Worm (Caenorhabditis elegans) whole organism, L4 larva: ENCODE measurements around the gene daf-12.
A peak's percentile ranks its signal among the peaks of the same experiment; 100 is the strongest.

Experiments
- F37D6.2 ChIP-seq: sonication (generic microtip); optimal IDR thresholded peaks from 2 replicates; lab custom pipeline; 2016; ENCODE audit warnings: mild to moderate bottlenecking, missing genetic modification characterization, missing compliant biosample characterization
- Y75B8A.6 ChIP-seq: fragments of 200-800 bp; sonication (Bioruptor generic); IDR thresholded peaks from 2 replicates; pipeline ENCODE4 v1.3.6; 2022; ENCODE audit warnings: missing genetic modification reagents, missing genetic modification characterization, missing compliant biosample characterization
- aha-1 ChIP-seq: fragments of 150-350 bp; peaks from one replicate; lab custom pipeline; 2014; ENCODE audit warnings: missing biosample characterization, missing genetic modification characterization
- attf-4 ChIP-seq: sonication (generic microtip); optimal IDR thresholded peaks from 3 replicates; lab custom pipeline; 2017; ENCODE audit warnings: missing biosample characterization, missing genetic modification characterization
- ceh-44 ChIP-seq: fragments of 200-800 bp; sonication (Bioruptor generic); IDR thresholded peaks from 2 replicates; pipeline ENCODE4 v1.3.6; 2022; ENCODE audit warnings: missing genetic modification reagents, missing genetic modification characterization, missing compliant biosample characterization
- ces-1 ChIP-seq: fragments of 150-350 bp; sonication (generic microtip); optimal IDR thresholded peaks from 4 replicates; lab custom pipeline; 2014; ENCODE audit warnings: missing biosample characterization, missing genetic modification reagents, missing genetic modification characterization
- ctbp-1 ChIP-seq: fragments of 200-800 bp; sonication (Bioruptor generic); IDR thresholded peaks from 2 replicates; pipeline ENCODE4 v1.3.6; 2022; ENCODE audit warnings: missing genetic modification reagents, missing genetic modification characterization, missing compliant biosample characterization
- daf-19 ChIP-seq: fragments of 200-800 bp; sonication (Bioruptor generic); conservative IDR thresholded peaks from 2 replicates; pipeline ENCODE4 v1.3.6; 2022; ENCODE audit warnings: missing genetic modification characterization, missing compliant biosample characterization
- daf-8 ChIP-seq: fragments of 200-800 bp; sonication (Bioruptor generic); IDR thresholded peaks from 2 replicates; pipeline ENCODE4 v1.3.6; 2022; ENCODE audit warnings: missing genetic modification characterization, missing compliant biosample characterization
- dmd-8 ChIP-seq: fragments of 200-800 bp; sonication (Bioruptor generic); IDR thresholded peaks from 2 replicates; pipeline ENCODE4 v1.3.6; 2022; ENCODE audit warnings: missing genetic modification characterization, missing compliant biosample characterization
- duxl-1 ChIP-seq: sonication (generic microtip); optimal IDR thresholded peaks from 2 replicates; lab custom pipeline; 2016; ENCODE audit warnings: mild to moderate bottlenecking, missing genetic modification characterization, moderate library complexity, missing compliant biosample characterization; ENCODE audit not compliant: poor library complexity
- dve-1 ChIP-seq: sonication (generic microtip); optimal IDR thresholded peaks from 2 replicates; lab custom pipeline; 2017; ENCODE audit warnings: antibody characterized with exemption, mild to moderate bottlenecking, missing genetic modification characterization, missing compliant biosample characterization; ENCODE audit not compliant: insufficient read depth
- egl-27 ChIP-seq: sonication (generic microtip); optimal IDR thresholded peaks from 3 replicates; lab custom pipeline; 2017; ENCODE audit warnings: missing biosample characterization, missing genetic modification reagents, missing genetic modification characterization
- egl-43 ChIP-seq: fragments of 200-800 bp; sonication (Bioruptor generic); IDR thresholded peaks from 2 replicates; pipeline ENCODE4 v1.3.6; 2022; ENCODE audit warnings: missing genetic modification reagents, missing genetic modification characterization, missing compliant biosample characterization
- fkh-10 ChIP-seq: fragments of 150-350 bp; optimal IDR thresholded peaks from 2 replicates; lab custom pipeline; 2014; ENCODE audit warnings: missing biosample characterization, missing genetic modification reagents, missing genetic modification characterization
- hlh-11 ChIP-seq: fragments of 200-800 bp; sonication (Bioruptor generic); optimal IDR thresholded peaks from 2 replicates; lab custom pipeline; 2018; ENCODE audit warnings: mild to moderate bottlenecking, missing genetic modification characterization, missing compliant biosample characterization
- hlh-30 ChIP-seq: sonication (generic microtip); optimal IDR thresholded peaks from 2 replicates; lab custom pipeline; 2017; ENCODE audit warnings: antibody characterized with exemption, mild to moderate bottlenecking, missing genetic modification characterization, missing compliant biosample characterization; ENCODE audit not compliant: insufficient read depth
- hmg-1.1 ChIP-seq: fragments of 200-800 bp; sonication (Bioruptor generic); IDR thresholded peaks from 2 replicates; pipeline ENCODE4 v1.3.6; 2022; ENCODE audit warnings: missing genetic modification reagents, missing genetic modification characterization, missing compliant biosample characterization
- jun-1 ChIP-seq: fragments of 150-350 bp; optimal IDR thresholded peaks from 2 replicates; lab custom pipeline; 2014; ENCODE audit warnings: missing biosample characterization, missing genetic modification reagents, missing genetic modification characterization
- lin-13 ChIP-seq: fragments of 150-350 bp; optimal IDR thresholded peaks from 2 replicates; lab custom pipeline; 2014; ENCODE audit warnings: missing biosample characterization, missing genetic modification reagents, missing genetic modification characterization
- lin-29 ChIP-seq: fragments of 200-800 bp; sonication (Bioruptor generic); IDR thresholded peaks from 2 replicates; pipeline ENCODE4 v1.3.6; 2022; ENCODE audit warnings: missing genetic modification reagents, missing genetic modification characterization, missing compliant biosample characterization
- lir-3 ChIP-seq: sonication (generic microtip); optimal IDR thresholded peaks from 2 replicates; lab custom pipeline; 2016; ENCODE audit warnings: mild to moderate bottlenecking, missing genetic modification characterization, missing compliant biosample characterization
- lsy-2 ChIP-seq, 2 experiments: fragments of 150-350 bp in 1 of 2; sonication (generic microtip) in 1 of 2; optimal IDR thresholded peaks; 2 replicates each; lab custom pipeline; 2014 to 2017; ENCODE audit warnings: missing biosample characterization in 2 of 2, missing genetic modification characterization in 2 of 2
- madf-5 ChIP-seq, 2 experiments: fragments of 200-800 bp; sonication (Bioruptor generic); IDR thresholded peaks; 2 replicates each; pipeline ENCODE4 v1.3.6; 2022; ENCODE audit warnings: missing compliant biosample characterization in 2 of 2, missing genetic modification characterization in 2 of 2
- mes-2 ChIP-seq: sonication (generic microtip); optimal IDR thresholded peaks from 2 replicates; lab custom pipeline; 2016; ENCODE audit warnings: missing genotype, mild to moderate bottlenecking, missing genetic modification characterization, missing compliant biosample characterization; ENCODE audit not compliant: poor library complexity, severe bottlenecking
- nhr-10 ChIP-seq: fragments of 150-350 bp; optimal IDR thresholded peaks from 2 replicates; lab custom pipeline; 2014; ENCODE audit warnings: missing biosample characterization, missing genetic modification characterization
- nhr-28 ChIP-seq: fragments of 150-350 bp; optimal IDR thresholded peaks from 2 replicates; lab custom pipeline; 2014; ENCODE audit warnings: missing biosample characterization, missing genetic modification characterization
- nhr-48 ChIP-seq: sonication (generic microtip); optimal IDR thresholded peaks from 2 replicates; lab custom pipeline; 2016; ENCODE audit warnings: mild to moderate bottlenecking, missing genetic modification characterization, missing compliant biosample characterization
- nhr-76 ChIP-seq: fragments of 150-350 bp; optimal IDR thresholded peaks from 2 replicates; lab custom pipeline; 2014; ENCODE audit warnings: missing biosample characterization, missing genetic modification characterization
- pha-4 ChIP-seq, 2 experiments: fragments of 150-350 bp in 1 of 2; fragments of 200-800 bp in 1 of 2; sonication (Bioruptor generic) in 1 of 2; IDR thresholded peaks in 1 of 2; optimal IDR thresholded peaks in 1 of 2; 2 replicates each; pipeline versions ENCODE4 v1.3.6 to Lab custom; 2014 to 2022; ENCODE audit warnings: missing genetic modification characterization in 2 of 2, missing genetic modification reagents in 2 of 2, missing biosample characterization in 1 of 2, missing compliant biosample characterization in 1 of 2
- rbr-2 ChIP-seq: sonication (generic microtip); optimal IDR thresholded peaks from 2 replicates; lab custom pipeline; 2016; ENCODE audit warnings: missing genotype, missing genetic modification characterization, missing compliant biosample characterization
- saeg-2 ChIP-seq: fragments of 200-800 bp; sonication (Bioruptor generic); IDR thresholded peaks from 2 replicates; pipeline ENCODE4 v1.3.6; 2022; ENCODE audit warnings: missing genetic modification reagents, missing genetic modification characterization, missing compliant biosample characterization
- snpc-1.2 ChIP-seq: fragments of 200-800 bp; sonication (Bioruptor generic); IDR thresholded peaks from 2 replicates; pipeline ENCODE4 v1.3.6; 2022; ENCODE audit warnings: missing genetic modification reagents, missing genetic modification characterization, missing compliant biosample characterization
- tag-97 ChIP-seq: fragments of 200-800 bp; sonication (Bioruptor generic); IDR thresholded peaks from 2 replicates; pipeline ENCODE4 v1.3.6; 2022; ENCODE audit warnings: missing genetic modification characterization, missing compliant biosample characterization
- tra-1 ChIP-seq: fragments of 200-800 bp; sonication (Bioruptor generic); IDR thresholded peaks from 2 replicates; pipeline ENCODE4 v1.3.6; 2022; ENCODE audit warnings: missing genetic modification reagents, missing genetic modification characterization, missing compliant biosample characterization
- unc-39 ChIP-seq: sonication (generic microtip); optimal IDR thresholded peaks from 2 replicates; lab custom pipeline; 2017; ENCODE audit warnings: missing biosample characterization, missing genetic modification characterization
- unc-62 ChIP-seq, 3 experiments: fragments of 150-350 bp in 1 of 3; sonication (generic microtip); optimal IDR thresholded peaks in 2 of 3; peaks in 1 of 3; 1 replicate in 1 of 3; 2 replicates in 2 of 3; lab custom pipeline; 2014 to 2017; ENCODE audit warnings: missing biosample characterization in 3 of 3, missing genetic modification characterization in 3 of 3, missing genetic modification reagents in 3 of 3, missing genotype in 1 of 3
- zag-1 ChIP-seq: fragments of 150-350 bp; optimal IDR thresholded peaks from 2 replicates; lab custom pipeline; 2014; ENCODE audit warnings: missing biosample characterization, missing genetic modification characterization
- ztf-11 ChIP-seq: fragments of 150-350 bp; optimal IDR thresholded peaks from 2 replicates; lab custom pipeline; 2014; ENCODE audit warnings: missing biosample characterization, missing genetic modification characterization
- ztf-7 ChIP-seq: fragments of 150-350 bp; optimal IDR thresholded peaks from 2 replicates; lab custom pipeline; 2014; ENCODE audit warnings: missing biosample characterization, missing genetic modification characterization

Gene daf-12

DNA sequence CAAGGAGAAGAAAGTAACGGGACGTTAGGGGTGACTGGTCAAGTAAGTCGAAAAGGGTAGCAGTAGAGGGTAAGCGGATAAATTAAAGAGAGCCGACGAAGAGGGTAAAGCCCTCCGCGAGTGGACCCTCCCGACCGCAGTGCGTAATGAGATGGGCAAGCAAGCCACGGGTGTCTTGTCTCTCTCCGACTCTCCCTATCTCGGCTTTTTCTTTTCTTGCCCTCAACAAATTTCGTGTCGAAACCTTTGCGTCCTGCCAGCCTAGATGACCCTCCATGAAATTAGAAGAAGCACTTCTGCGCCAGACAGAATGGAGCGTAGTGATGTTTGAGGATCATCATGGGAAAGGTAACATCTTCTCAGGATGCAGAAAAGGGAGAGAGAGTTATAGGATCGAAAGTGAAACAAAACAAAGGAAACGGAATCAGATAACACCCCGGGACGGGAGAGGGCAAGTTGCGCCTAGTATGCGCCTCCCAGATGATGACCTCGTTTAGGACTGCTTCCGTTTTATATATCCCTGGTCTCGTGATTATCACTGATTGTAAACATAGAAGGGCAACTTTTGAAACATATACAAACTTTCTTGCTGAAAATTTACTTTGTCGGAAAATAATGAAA is 41.8 kb upstream of the daf-12 start:
- no peak for TF ChIP-seq duxl-1 (tag; lab: Kevin White, UChicago)
- TF ChIP-seq unc-62 (GFP tag; optimal IDR thresholded peaks at IDR 0.05 in 1 of 2; lab: Kevin White, UChicago), result peak in 1 of 2 experiments; percentile 81
- TF ChIP-seq unc-62 (tag; optimal IDR thresholded peaks at IDR 0.05; lab: Kevin White, UChicago), result no peak
- TF ChIP-seq ceh-44 (GFP tag; lab: Robert Waterston, UW), result no peak
- TF ChIP-seq tag-97 (GFP tag; lab: Robert Waterston, UW), result 0 out of 2 replicates have a peak, but pooled peaks have one; percentile 48
- no peak for TF ChIP-seq ztf-7
- TF ChIP-seq daf-19 (GFP tag; lab: Robert Waterston, UW), result no peak
- peak; percentile 44 for TF ChIP-seq hlh-30 (tag; lab: Kevin White, UChicago)
- peak; percentile 3 for TF ChIP-seq fkh-10
- TF ChIP-seq aha-1, result peak; percentile 93
- TF ChIP-seq, all 104 proteins: peak for 5

DNA sequence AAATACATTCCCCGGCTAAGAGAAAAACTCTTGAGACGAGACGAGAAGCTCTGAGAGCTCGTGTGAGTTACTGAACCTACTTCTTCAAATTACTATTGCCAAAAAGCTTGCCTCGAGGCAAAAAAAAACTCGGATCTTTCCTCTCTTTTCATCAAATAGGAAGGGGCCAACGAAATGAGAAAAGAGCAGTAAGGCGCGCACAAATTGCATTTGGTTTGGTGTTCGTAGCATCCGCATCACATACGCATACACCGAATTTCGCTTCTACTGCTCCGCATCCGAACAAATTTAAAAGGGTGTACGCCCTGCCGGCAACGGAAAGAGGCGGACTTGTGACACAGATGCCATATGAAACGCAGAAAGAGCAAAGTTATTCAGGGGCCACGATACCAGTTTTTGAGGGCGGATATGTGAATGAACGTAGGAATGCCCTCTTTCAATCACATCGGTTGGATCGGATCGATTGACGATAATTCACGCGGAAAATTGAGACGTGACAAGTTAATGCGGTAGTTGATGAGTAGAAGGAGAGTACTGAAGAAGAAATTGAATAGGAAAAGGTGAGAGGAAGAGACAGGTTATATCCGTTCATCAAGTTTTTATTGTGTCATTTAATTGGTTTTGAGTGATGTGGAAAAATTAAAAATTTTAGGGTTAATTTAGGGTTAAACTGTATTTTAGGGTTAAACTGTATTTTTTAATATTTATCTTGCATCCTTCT is 40.8 kb upstream of the daf-12 start:
- TF ChIP-seq fkh-10, result peak; percentile 50
- peak in 1 of 2 experiments; percentile 60 for TF ChIP-seq unc-62 (GFP tag; optimal IDR thresholded peaks at IDR 0.05 in 1 of 2; lab: Kevin White, UChicago)
- no peak for TF ChIP-seq unc-62 (tag; optimal IDR thresholded peaks at IDR 0.05; lab: Kevin White, UChicago)
- no peak for TF ChIP-seq F37D6.2 (tag; lab: Kevin White, UChicago)
- TF ChIP-seq ctbp-1 (GFP tag; lab: Robert Waterston, UW), result peak; percentile 53; the same call in 1 of the 2 replicates
- no peak for TF ChIP-seq aha-1
- TF ChIP-seq ces-1 (GFP tag; lab: Kevin White, UChicago), result peak; percentile 44
- TF ChIP-seq hlh-11 (tag; lab: Kevin White, UChicago), result no peak
- TF ChIP-seq lin-29, result no peak
- TF ChIP-seq hlh-30 (tag; lab: Kevin White, UChicago), result peak; percentile 17
- TF ChIP-seq, all 104 proteins: peak for 5

DNA sequence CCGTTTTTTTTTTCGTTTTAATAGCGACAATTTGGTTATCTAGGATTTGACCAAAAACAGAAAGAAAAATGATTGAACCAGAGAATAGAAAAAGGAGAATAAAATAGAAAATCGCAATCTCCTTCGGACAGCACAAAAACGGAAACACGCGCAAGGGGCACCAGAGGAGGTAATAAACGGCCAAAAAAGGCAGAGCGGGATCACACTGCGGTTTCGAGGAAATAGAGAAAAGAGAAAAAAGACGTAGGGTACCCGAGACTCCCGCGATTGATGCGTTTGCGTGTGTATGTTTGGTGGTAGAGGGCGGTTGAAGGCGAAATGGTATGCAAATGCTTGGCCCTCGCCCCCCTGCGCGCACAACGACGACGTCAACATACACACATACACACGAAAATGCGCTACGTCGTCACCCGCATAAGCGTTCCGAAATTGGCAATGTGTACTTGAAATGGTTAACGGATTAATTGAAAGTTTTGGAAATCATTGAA is 39.2 kb upstream of the daf-12 start:
- TF ChIP-seq attf-4 (no peak), aha-1 (peak; percentile 13)

DNA sequence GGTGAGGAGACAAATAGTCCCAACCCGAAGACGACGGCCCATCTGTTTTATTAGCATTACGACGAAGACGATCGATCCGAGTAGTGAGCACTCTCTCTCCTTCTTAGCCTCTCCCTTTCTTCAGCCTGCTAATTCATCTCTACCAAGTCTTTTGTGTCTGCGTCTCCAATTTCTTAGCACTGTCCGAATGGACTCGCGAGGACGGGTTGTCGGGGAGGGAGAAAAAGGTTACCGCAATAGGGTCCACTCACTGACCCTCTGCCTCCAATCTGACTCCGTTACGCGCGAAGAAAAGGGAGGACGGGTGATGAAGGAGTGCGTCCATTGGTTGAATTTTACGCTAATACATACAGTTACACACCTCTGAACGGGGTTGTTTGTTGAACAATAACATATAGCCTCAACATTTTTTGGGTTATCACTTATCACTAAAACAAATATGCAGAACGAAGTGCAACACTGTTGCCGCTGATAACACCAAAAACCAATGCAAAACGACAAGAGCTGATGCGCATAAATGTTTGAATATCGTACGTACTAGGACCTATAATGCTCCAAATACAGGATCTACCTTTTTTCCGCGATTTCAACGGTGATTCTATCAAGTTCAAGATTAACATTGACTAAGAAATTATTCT is 38.0 kb upstream of the daf-12 start:
- TF ChIP-seq nhr-48 (no peak), lin-29 (no peak), dve-1 (tag; lab: Kevin White, UChicago) (no peak), saeg-2 (no peak), nhr-10 (tag; lab: Kevin White, UChicago) (no peak), nhr-76 (no peak), daf-8 (GFP tag; lab: Robert Waterston, UW) (no peak), madf-5 (GFP tag; IDR thresholded peaks at IDR 0.05; lab: Robert Waterston, UW) (no peak), dmd-8 (GFP tag; lab: Robert Waterston, UW) (no peak), lir-3 (tag; lab: Kevin White, UChicago) (no peak), hlh-11 (tag; lab: Kevin White, UChicago) (peak; percentile 33), daf-19 (GFP tag; lab: Robert Waterston, UW) (no peak), tra-1 (GFP tag; lab: Robert Waterston, UW) (no peak), hmg-1.1 (GFP tag; lab: Robert Waterston, UW) (0 out of 2 replicates have a peak, but pooled peaks have one; percentile 23), mes-2 (tag; lab: Kevin White, UChicago) (peak; percentile 30), lsy-2 (tag; optimal IDR thresholded peaks at IDR 0.05; lab: Kevin White, UChicago) (peak in 1 of 2 experiments; percentile 41), nhr-28 (tag; lab: Kevin White, UChicago) (peak; percentile 15), unc-39 (tag; lab: Kevin White, UChicago) (no peak), egl-43 (GFP tag; lab: Robert Waterston, UW) (no peak), ztf-11 (no peak), Y75B8A.6 (GFP tag; lab: Robert Waterston, UW) (no peak), snpc-1.2 (GFP tag; lab: Robert Waterston, UW) (no peak), rbr-2 (tag; lab: Kevin White, UChicago) (peak; percentile 10), jun-1 (tag; lab: Kevin White, UChicago) (no peak), ces-1 (GFP tag; lab: Kevin White, UChicago) (no peak), zag-1 (tag; lab: Kevin White, UChicago) (no peak), egl-27 (tag; lab: Kevin White, UChicago) (no peak), lin-13 (GFP tag; lab: Kevin White, UChicago) (no peak), pha-4 (GFP tag; IDR thresholded peaks at IDR 0.05; lab: Robert Waterston, UW) (no peak), pha-4 (tag; optimal IDR thresholded peaks at IDR 0.05; lab: Kevin White, UChicago) (no peak)
